Fruit fly (Drosophila melanogaster): ENCODE measurements around the gene CG32188.

DNA sequence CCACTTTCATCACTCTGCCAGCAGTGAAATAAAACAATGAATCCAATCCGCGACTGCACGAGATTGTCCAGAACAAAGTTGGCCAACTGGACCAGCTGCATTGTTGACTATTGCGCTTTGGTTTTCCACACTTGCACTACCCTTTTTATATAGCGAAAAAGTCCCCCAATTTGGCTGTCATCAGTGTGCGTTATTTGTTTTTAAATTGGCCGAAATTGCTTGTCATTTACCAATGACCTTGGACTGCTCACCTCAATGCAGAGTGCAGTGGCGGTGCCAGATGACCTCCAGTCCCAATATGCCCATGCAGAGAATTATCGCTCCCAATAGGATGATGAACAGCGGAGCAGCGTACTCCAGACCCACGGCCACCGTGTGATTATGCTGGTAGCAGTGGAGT lies 15.6 kb downstream of the CG32188 start, which contains the start of gene Ir75a:
- TF ChIP-seq CG34406 (GFP tag; optimal IDR thresholded peaks at IDR 0.05): no peak
- TF ChIP-seq spab (GFP tag; optimal IDR thresholded peaks at IDR 0.05): no peak
- no peak for TF ChIP-seq CG31627 (GFP tag; optimal IDR thresholded peaks at IDR 0.05)
- no peak for TF ChIP-seq CG16779 (tag; optimal IDR thresholded peaks at IDR 0.05)
- no peak for TF ChIP-seq svp (GFP tag)
- TF ChIP-seq CG11762 (GFP tag; optimal IDR thresholded peaks at IDR 0.05; ENCODE audit: insufficient read depth): no peak
- TF ChIP-seq fd59A (GFP tag; optimal IDR thresholded peaks at IDR 0.05): no peak
- no peak for TF ChIP-seq Lpt (GFP tag; optimal IDR thresholded peaks at IDR 0.05)
- TF ChIP-seq fkh (GFP tag; optimal IDR thresholded peaks at IDR 0.05): no peak
- TF ChIP-seq CG3919 (GFP tag; optimal IDR thresholded peaks at IDR 0.05): no peak
